Worm (Caenorhabditis elegans) whole organism, dauer: Measurements from ENCODE around the gene C25H3.7.

Experiments used
- unc-62 ChIP-seq: sonication (generic microtip); optimal IDR thresholded peaks from 2 replicates; lab custom pipeline; 2017; ENCODE audit warnings: missing biosample characterization, missing genetic modification reagents, missing genetic modification characterization

Gene C25H3.7

ce11 chrII:5691216-5691771, 22.6 kb upstream of the C25H3.7 start, which contains the start of the genes ndub-5 and eif-2D:
ndub-5 (minus strand) TSS chrII:5691353.
eif-2D (plus strand) TSS chrII:5691721.
- TF ChIP-seq unc-62, result no peak

DNA sequence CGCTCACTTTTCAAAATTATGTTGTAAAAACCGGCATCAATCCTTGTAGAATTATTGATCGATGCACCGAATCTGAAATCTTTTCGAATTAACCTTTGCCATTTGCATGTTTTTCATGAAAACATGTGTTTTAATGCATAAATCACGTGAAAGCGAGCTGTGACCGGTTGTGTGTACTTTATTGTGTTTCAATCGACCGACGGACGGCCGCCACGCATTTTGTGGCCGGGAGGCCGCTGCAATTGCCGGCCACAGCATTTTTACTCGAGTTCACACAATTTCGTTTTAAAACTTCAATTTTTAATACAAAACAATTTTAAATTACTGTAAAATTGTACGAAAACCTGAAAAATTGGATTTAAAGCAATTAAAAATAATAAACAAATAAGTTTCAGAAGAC, 20.2 kb upstream of the C25H3.7 start, which contains the start of gene C25H3.11:
Gene C25H3.11 (minus strand): TSS at position 82 of the 400 bp plus-strand sequence.
- no peak for TF ChIP-seq unc-62

ce11 chrII:5680703-5681102, 12.0 kb upstream of the C25H3.7 start, which contains the start of gene flp-27:
flp-27 (plus strand) TSS chrII:5681003.
- no peak for TF ChIP-seq unc-62

DNA sequence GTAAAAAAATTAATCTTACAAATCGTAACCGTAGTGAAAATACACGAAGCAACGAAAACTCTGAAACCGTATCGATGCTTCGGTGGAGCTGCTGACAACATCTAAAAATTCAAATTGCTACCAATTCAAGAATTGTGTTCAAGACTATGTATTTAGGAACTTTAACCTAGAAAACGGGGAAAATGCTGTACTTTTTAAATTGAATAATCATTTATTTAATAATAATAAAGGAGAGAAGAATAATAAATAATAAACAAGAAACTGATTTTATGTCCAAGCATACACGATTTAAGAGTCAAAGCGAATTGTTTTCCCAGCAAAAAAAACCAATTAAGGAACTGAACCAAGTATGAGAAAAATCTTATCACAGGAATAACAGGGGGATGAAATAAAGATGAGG, 850 bp upstream of the C25H3.7 start, which contains the start of gene C25H3.17:
Gene C25H3.17 (minus strand): TSS at position 101 of the 400 bp plus-strand sequence.
- no peak for TF ChIP-seq unc-62

DNA sequence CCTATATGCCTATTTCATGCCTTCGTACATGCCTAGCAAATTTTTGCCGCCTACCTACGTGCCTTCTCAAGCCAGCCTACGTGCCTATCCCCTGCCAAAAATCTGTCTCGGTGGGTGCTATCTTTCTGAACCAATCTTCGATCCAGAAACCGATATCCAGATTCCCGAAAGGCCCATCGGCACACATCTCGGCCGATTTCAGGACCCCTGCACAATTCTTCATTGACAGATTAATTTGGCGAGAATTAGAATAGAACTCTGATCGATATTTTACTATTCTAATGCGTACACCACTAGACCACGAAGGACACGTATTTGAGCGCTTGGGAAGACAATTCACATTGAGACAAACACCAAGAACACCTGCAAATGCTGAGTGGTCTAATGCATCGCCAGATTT, 1.2 kb downstream of the C25H3.7 start:
- TF ChIP-seq unc-62, result no peak

ce11 chrII:5665991-5666390, 2.7 kb downstream of the C25H3.7 start, which contains the start of gene C25H3.16:
C25H3.16 (plus strand) TSS chrII:5666291.
- no peak for TF ChIP-seq unc-62

ce11 chrII:5665029-5665428, 3.7 kb downstream of the C25H3.7 start, which contains the start of gene C25H3.15:
C25H3.15 (plus strand) TSS chrII:5665329.
- TF ChIP-seq unc-62, result no peak

DNA sequence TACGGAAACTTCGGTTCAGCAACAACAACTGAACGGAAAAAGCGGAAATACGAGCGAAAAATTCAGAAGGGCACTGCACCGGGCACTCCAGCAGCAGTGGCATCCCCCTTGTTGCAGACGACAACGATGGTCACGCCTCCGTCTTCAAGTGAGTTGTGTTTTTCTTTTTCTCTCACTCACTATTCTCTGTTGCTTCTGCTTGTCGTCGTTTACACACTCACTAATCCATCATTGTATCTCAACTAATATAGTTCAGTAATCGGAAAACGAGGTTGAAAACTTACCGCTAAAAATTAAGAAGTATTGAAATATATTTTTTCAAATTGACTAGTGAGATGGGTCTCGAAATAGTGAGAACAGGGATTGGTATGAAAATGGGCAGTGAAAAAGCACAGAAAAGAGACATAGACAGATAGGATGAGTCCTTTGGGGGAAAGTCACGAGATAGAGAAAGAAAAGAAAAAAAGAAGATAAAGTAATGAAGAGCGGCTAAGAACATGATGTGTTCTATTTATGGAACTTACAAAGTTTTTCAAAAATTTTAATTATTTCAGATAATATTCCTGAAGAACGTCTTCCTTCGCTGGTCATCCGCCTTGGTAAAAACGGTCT, 5.4 kb downstream of the C25H3.7 start:
- no peak for TF ChIP-seq unc-62

DNA sequence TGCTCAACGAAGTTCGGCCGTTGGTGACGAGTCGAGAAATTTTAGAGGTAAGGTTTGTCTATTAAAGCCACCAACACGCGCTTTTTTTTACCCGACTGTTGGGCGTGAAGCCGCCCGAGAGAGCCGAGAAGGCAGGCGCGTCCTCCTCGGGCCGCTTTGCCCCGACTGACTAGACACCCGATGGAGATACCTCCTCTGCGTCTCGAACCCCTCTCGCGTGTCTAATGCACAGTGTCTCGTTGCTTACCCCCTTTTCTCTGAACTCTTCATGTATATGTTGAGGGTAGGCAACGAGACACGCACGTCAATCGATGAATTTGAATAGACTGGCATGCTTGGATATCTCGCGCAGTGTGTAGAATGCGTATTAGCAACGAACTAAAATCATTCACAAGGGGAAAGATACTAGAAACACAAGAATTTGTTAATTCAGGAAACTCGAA, 7.0 kb downstream of the C25H3.7 start:
- no peak for TF ChIP-seq unc-62

DNA sequence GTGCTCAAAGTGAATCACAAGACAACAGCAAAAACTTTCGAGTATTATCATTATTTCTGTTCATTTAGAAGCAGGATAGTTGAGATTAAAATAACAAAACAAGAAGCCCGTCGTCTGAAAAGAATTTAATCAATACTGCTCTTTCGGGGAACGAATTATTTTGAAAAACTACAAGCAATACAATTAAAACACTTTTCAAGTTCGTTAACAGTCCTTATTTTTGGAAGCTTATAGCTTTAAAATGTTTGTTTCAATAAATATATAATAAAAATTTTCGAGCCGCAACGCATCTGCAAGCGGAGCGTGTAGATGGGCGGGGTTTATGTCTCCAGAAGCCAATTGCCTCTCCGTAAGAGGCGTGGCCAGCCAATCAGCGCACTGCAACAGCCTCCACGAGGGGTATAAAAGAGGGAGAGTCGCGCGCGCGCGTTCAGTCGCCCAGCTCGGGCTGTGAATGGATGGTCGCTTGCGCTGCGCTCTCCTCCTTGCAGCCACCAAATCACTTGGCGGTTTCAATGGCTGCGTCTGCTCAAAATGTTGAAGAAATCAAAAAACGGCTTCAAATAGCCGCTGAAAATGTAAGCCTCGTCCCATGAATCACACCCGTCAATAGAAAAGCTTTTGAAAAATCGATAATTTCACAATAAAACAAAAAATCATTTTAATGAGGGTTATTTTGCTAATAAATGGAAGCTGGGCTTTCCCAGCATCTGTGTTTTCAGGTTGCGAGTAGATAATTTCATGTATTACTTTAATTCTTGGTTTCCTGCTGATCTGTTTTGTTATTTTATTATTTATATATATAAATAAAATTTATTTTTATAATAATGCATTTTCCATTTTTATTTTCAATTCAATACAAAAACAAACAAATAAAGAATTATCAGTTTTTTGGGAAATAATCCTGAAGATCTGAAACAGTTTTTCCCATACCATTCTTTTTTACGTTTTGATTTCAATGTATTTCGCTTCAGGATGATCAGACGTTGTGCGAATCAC, 7.7 kb downstream of the C25H3.7 start, which contains the start of the genes ift-43 and mdt-26:
Gene ift-43 (minus strand): TSS at position 51 of the 999 bp plus-strand sequence.
Gene mdt-26 (plus strand): TSS at position 446 of the 999 bp plus-strand sequence.
- no peak for TF ChIP-seq unc-62

ce11 chrII:5660155-5660554, 8.6 kb downstream of the C25H3.7 start:
- TF ChIP-seq unc-62, result no peak

DNA sequence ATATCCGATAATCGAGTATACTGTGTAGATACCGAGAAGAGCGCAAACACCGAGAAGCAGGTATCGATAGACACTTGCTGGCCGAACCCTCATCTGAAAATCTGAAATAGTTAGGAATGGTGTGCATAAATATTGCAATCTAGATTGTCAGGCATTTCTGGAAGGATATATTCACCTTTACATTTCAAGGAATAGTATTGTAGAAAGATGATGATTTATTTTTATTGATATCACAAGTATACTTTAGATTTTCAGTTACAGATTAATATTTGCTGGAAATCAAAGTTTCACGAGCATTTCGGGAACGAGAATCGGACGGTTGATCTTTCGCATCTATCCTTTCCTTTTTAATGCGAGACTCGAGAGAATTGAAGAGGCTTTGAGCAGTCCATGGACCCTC, 9.1 kb downstream of the C25H3.7 start, which contains the start of gene fut-3:
Gene fut-3 (minus strand): TSS at position 101 of the 400 bp plus-strand sequence.
- no peak for TF ChIP-seq unc-62

- no peak for TF ChIP-seq unc-62
Observed at ce11 chrII:5654215-5654614, 14.5 kb downstream of the C25H3.7 start, which contains the start of gene F59E12.1. F59E12.1 (plus strand) TSS chrII:5654515.

DNA sequence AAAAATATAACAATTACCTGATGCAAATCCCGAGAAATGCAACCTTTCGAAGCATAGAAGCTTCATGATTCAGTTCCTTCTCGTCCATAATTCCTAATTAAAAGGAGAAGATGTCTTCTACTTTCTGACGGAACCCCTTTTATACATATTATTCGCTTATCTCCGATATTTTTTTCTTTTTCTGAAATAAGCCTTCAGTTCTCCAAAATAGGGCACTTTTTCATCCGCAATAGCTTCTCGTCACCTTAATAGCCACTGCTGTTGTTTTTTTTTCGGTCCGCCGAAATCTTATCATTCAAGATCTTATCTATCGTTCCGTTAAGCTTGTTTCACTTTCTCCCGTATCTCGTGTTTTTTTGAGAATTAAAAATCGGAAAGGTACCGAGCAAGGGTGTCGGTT, 16.4 kb downstream of the C25H3.7 start, which contains the start of gene bli-2:
Gene bli-2 (minus strand): TSS at position 101 of the 400 bp plus-strand sequence.
- no peak for TF ChIP-seq unc-62

ce11 chrII:5651426-5651825, 17.3 kb downstream of the C25H3.7 start:
- TF ChIP-seq unc-62, result no peak
